Worm (Caenorhabditis elegans) whole organism, late embryonic: Measurements from ENCODE around the gene best-20.

Source experiments
- Y22D7AL.16 ChIP-seq: sonication (generic microtip); optimal IDR thresholded peaks from 2 replicates; lab custom pipeline; 2016; ENCODE audit warnings: missing genetic modification characterization, missing compliant biosample characterization
- ceh-34 ChIP-seq: sonication (generic microtip); optimal IDR thresholded peaks from 2 replicates; lab custom pipeline; 2016; ENCODE audit warnings: mild to moderate bottlenecking, missing genetic modification characterization, missing compliant biosample characterization
- ceh-9 ChIP-seq: sonication (generic microtip); optimal IDR thresholded peaks from 2 replicates; lab custom pipeline; 2016; ENCODE audit warnings: mild to moderate bottlenecking, missing genetic modification characterization, inconsistent platforms, missing compliant biosample characterization
- dve-1 ChIP-seq: sonication (generic microtip); optimal IDR thresholded peaks from 2 replicates; lab custom pipeline; 2017; ENCODE audit warnings: antibody characterized with exemption, mild to moderate bottlenecking, missing genetic modification characterization, missing compliant biosample characterization
- elt-2 ChIP-seq: sonication (generic microtip); optimal IDR thresholded peaks from 2 replicates; lab custom pipeline; 2016; ENCODE audit warnings: missing genetic modification reagents, missing genetic modification characterization, missing compliant biosample characterization
- lin-11 ChIP-seq: fragments of 200-800 bp; sonication (Bioruptor generic); optimal IDR thresholded peaks from 2 replicates; lab custom pipeline; 2018; ENCODE audit warnings: mild to moderate bottlenecking, missing genetic modification characterization, missing compliant biosample characterization
- mec-3 ChIP-seq: sonication (generic microtip); optimal IDR thresholded peaks from 2 replicates; lab custom pipeline; 2016; ENCODE audit warnings: borderline replicate concordance, missing genetic modification characterization, missing compliant biosample characterization
- nfya-1 ChIP-seq: sonication (generic microtip); optimal IDR thresholded peaks from 2 replicates; lab custom pipeline; 2017; ENCODE audit warnings: missing genetic modification characterization, mild to moderate bottlenecking, missing compliant biosample characterization, antibody characterized with exemption, moderate library complexity
- nhr-232 ChIP-seq: sonication (generic microtip); optimal IDR thresholded peaks from 2 replicates; lab custom pipeline; 2016; ENCODE audit warnings: missing genetic modification characterization, missing compliant biosample characterization
- sdc-2 ChIP-seq: sonication (generic microtip); optimal IDR thresholded peaks from 2 replicates; lab custom pipeline; 2016; ENCODE audit warnings: missing genotype, missing genetic modification characterization, missing compliant biosample characterization
- sox-2 ChIP-seq: fragments of 200-800 bp; sonication (Bioruptor generic); IDR thresholded peaks from 2 replicates; pipeline ENCODE4 v1.3.6; 2022; ENCODE audit warnings: missing genetic modification reagents, missing genetic modification characterization, missing compliant biosample characterization
- ttx-3 ChIP-seq: sonication (generic microtip); optimal IDR thresholded peaks from 2 replicates; lab custom pipeline; 2016; ENCODE audit warnings: missing genetic modification reagents, missing genetic modification characterization, missing compliant biosample characterization
- unc-3 ChIP-seq, 2 experiments: fragments of 200-800 bp in 1 of 2; sonication (Bioruptor generic) in 1 of 2; sonication (generic microtip) in 1 of 2; conservative IDR thresholded peaks in 1 of 2; optimal IDR thresholded peaks in 1 of 2; 2 replicates each; pipeline versions ENCODE4 v1.3.6 to Lab custom; 2016 to 2022; ENCODE audit warnings: missing compliant biosample characterization in 2 of 2, missing genetic modification characterization in 2 of 2, missing genetic modification reagents in 1 of 2

- TF ChIP-seq nhr-232 (tag; lab: Kevin White, UChicago) (no peak), nfya-1 (tag; lab: Kevin White, UChicago) (no peak), sdc-2 (tag; lab: Kevin White, UChicago) (no peak), dve-1 (no peak), ttx-3 (tag; lab: Kevin White, UChicago) (no peak), unc-3 (GFP tag; conservative IDR thresholded peaks at IDR 0.05; lab: Robert Waterston, UW) (no peak), unc-3 (tag; optimal IDR thresholded peaks at IDR 0.05; lab: Kevin White, UChicago) (no peak), sox-2 (GFP tag; lab: Robert Waterston, UW) (no peak), mec-3 (tag; lab: Kevin White, UChicago) (no peak), Y22D7AL.16 (tag; lab: Kevin White, UChicago) (no peak), lin-11 (no peak), ceh-34 (tag; lab: Kevin White, UChicago) (no peak), ceh-9 (no peak), elt-2 (tag; lab: Kevin White, UChicago) (no peak)
Measured at ce11 chrIV:3764012-3764549, 8.1 kb downstream of the best-20 start.
